Fruit fly (Drosophila melanogaster): ENCODE data around the gene Axs.

dm6 chrX:16688106-16688459 is 4.4 kb upstream of the Axs start:
- no peak for TF ChIP-seq CG4496 (GFP tag; IDR thresholded peaks at IDR 0.05)
- no peak for TF ChIP-seq gl (tag; optimal IDR thresholded peaks at IDR 0.05)
- TF ChIP-seq Snoo (tag; optimal IDR thresholded peaks at IDR 0.05), result no peak
- TF ChIP-seq EcR (GFP tag; optimal IDR thresholded peaks at IDR 0.05), result no peak
- TF ChIP-seq CG13204 (GFP tag; optimal IDR thresholded peaks at IDR 0.05), result no peak
- TF ChIP-seq CG14655 (GFP tag; optimal IDR thresholded peaks at IDR 0.05), result no peak
- TF ChIP-seq D1 (tag; optimal IDR thresholded peaks at IDR 0.05), result no peak
- TF ChIP-seq rn (GFP tag; IDR thresholded peaks at IDR 0.05), result no peak
- TF ChIP-seq CG8159 (tag; optimal IDR thresholded peaks at IDR 0.05), result no peak

Measured in whole organism, pupa.